Worm (Caenorhabditis elegans) whole organism, L4/young adult: ENCODE data around the gene F14H3.5.

Experiments used
- W03F9.2 ChIP-seq: fragments of 150-350 bp; optimal IDR thresholded peaks from 2 replicates; lab custom pipeline; 2014; ENCODE audit warnings: missing biosample characterization, missing genetic modification characterization
- dao-5 ChIP-seq: sonication (generic microtip); optimal IDR thresholded peaks from 2 replicates; lab custom pipeline; 2016; ENCODE audit warnings: missing genotype, missing genetic modification characterization, moderate library complexity, missing compliant biosample characterization
- him-1 ChIP-seq: sonication (generic microtip); optimal IDR thresholded peaks from 2 replicates; lab custom pipeline; 2016; ENCODE audit warnings: missing genotype, missing genetic modification reagents, missing genetic modification characterization, missing compliant biosample characterization

The F14H3.5 gene

DNA sequence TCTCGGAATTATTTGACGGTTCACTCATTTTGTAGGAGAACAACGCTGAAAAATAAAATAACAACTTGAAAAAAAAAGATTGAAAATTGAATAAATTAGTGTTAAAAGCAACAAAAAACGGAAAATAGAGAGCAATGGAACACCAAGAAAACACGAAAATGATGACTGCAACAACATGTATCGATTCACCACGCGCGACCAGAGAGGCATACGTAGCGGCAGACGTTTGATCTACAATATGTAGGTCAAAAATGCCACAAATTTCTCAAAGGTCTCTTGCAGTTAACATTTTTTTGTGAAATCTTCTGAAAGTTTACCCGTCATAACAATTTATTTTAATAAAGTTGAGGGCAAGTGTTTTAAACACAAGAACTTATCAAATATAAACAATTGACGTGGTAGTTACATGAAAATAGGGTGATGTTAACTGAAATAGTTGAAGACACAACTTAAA, at the start of gene F14H3.5:
TSS of gene F14H3.5 (minus strand) at position 51 of the 454 bp plus-strand sequence.
- no peak for TF ChIP-seq W03F9.2 (tag; lab: Kevin White, UChicago)
- TF ChIP-seq dao-5 (tag; lab: Kevin White, UChicago) = no peak
- TF ChIP-seq him-1 (tag; lab: Kevin White, UChicago) = no peak

DNA sequence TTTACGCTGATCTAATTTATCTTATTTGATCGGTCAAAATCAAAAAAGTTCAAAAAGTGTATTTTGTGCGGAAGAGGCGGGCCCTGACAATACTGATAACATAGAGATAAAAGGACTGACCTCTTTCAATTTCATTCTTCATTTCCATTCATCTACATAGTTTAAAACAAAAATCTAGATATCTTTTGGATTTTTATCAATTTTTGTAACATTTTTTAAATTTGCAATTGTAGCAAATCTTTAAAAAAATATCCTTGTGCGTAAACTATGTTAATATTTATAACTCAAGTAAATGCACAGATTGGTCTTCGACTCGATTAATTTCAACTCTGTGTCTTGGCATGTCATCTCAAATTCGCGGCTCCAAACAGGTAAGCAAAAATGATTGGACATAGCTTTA, 46.7 kb upstream of the F14H3.5 start, which contains the start of gene argk-1:
TSS of gene argk-1 (plus strand) at position 301 of the 400 bp plus-strand sequence.
- TF ChIP-seq W03F9.2 (tag; lab: Kevin White, UChicago) (no peak), him-1 (tag; lab: Kevin White, UChicago) (no peak), dao-5 (tag; lab: Kevin White, UChicago) (no peak)

DNA sequence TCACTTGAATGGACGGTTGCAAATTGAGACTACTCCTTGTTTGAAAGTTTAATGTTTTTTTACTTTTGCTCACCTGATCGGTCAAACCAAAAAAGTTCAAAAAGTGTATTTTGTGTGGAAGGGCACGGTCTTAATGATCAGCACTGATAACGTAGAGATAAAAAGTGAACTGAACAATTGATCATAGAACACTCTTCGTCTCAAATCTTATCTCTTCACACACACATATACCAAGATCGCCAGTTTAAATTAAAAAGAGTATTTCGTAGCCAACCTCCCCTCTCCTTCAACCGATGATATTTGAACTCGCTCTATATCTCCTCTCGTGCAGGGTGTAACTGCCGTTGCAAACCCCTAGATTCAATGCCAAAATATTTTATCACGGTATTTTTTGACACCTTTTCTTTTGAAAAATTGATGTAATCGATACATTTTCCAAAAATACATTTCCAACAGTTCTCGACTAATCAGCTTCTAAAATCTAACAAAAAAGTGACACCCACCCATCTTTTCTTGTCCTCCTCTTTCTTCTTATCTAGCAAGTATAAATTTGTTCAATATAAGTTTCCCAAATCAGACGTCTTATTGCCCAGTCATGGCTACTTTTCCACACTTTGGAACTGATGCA, 43.4 kb upstream of the F14H3.5 start, which contains the start of gene cth-1:
TSS of gene cth-1 (plus strand) at position 578 of the 628 bp plus-strand sequence.
- TF ChIP-seq him-1 (tag; lab: Kevin White, UChicago) = no peak
- TF ChIP-seq W03F9.2 (tag; lab: Kevin White, UChicago) = no peak
- no peak for TF ChIP-seq dao-5 (tag; lab: Kevin White, UChicago)

DNA sequence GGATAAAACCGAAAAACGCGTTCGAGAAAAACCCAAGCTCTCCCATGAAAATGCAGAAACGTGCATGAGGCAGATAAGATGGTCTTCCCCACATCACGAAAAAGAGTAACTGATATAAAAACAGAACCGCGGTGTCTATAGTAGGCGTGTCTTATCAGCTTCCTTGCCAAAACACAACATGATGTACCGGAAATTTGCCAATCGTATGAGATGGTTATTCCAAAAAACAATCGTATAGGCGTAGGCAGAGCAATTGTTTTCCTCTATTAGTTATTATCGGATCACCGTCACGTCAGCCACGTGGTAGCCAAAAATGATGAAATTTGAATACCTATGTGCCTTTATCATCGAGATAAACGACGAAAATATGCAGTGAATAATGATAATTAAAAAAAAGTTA, 42.6 kb upstream of the F14H3.5 start, which contains the start of gene str-7:
TSS of gene str-7 (minus strand) at position 101 of the 400 bp plus-strand sequence.
- TF ChIP-seq dao-5 (tag; lab: Kevin White, UChicago) (no peak), W03F9.2 (tag; lab: Kevin White, UChicago) (no peak), him-1 (tag; lab: Kevin White, UChicago) (no peak)

DNA sequence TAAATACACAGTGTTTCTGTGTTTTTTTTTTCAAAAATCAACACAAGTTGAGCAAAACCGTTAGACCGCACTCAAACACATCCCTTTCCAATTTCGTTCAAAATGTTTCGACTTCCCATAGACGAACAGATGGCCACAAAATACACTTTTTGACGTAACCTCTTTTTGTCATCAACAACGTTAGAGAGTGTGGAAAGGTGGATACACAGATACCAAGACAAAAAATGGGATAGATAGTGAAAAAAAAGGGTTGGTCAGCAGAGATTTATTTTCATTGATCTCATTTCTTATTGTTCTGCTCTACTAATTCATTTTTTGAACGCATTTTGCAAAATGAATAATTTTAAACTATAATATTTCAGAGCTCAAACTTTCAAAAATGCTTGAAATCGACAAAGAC, 38.0 kb upstream of the F14H3.5 start:
- TF ChIP-seq him-1 (tag; lab: Kevin White, UChicago) = no peak
- TF ChIP-seq dao-5 (tag; lab: Kevin White, UChicago) = no peak
- no peak for TF ChIP-seq W03F9.2 (tag; lab: Kevin White, UChicago)

DNA sequence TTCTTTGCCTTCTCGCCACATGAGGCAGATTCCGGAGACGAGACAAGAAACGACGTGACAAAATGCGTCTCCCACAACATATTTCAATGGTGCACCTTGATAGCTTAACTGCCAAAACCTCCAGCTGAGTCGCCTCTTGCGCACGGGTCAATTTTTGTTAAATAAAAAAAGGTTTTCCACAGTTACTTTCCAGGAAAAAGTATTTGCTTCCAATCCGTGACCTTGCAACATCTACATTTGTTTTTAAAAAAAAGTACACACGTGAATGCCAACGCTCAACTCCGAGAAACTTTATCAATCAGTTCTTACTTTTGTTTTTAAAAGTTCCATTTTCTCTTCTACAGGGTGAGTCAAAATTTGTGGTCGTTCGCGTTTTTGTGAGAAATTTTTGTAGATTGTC, 37.4 kb upstream of the F14H3.5 start, which contains the start of gene F22B8.7:
TSS of gene F22B8.7 (plus strand) at position 301 of the 400 bp plus-strand sequence.
- no peak for TF ChIP-seq him-1 (tag; lab: Kevin White, UChicago)
- TF ChIP-seq W03F9.2 (tag; lab: Kevin White, UChicago) = no peak
- no peak for TF ChIP-seq dao-5 (tag; lab: Kevin White, UChicago)

DNA sequence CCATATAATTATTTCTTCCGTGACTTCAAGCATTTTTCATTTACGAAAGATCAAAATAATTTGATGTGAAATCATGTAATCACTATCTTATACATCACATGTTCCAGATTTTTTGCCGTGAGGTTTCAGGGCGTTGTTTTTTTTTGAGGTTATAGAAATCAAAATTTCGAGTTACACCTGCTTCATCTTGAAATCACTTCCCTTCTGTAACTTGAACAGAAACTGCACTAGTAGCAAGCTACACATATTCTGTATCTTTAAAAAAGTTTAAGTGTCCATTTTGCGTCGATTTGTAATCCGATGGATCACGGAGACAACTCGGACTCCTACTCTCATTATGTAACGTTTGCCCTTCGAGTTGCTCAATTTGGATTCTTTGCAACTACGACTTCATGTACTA, 33.8 kb upstream of the F14H3.5 start, which contains the start of gene F22B8.3:
TSS of gene F22B8.3 (plus strand) at position 301 of the 400 bp plus-strand sequence.
- TF ChIP-seq him-1 (tag; lab: Kevin White, UChicago) = no peak
- no peak for TF ChIP-seq W03F9.2 (tag; lab: Kevin White, UChicago)
- TF ChIP-seq dao-5 (tag; lab: Kevin White, UChicago) = no peak

DNA sequence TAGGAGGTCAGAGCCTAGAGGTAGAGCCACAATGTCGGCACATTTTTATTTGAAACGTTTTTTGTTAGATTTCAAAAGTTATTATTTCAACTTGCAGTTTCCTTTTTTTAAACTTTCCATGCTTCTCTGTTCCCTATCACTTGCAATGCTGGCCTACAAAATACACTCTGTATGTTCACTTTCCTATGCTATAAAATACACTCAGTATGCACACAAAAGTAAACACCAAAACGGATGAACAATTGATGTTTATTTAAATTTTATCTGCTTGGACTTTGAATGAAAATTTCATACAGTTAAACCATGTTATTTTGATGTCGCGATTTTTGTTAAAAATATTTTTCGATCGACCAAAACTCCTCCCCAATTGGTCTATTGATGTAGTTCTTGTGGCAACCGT, 23.8 kb upstream of the F14H3.5 start:
- no peak for TF ChIP-seq him-1 (tag; lab: Kevin White, UChicago)
- TF ChIP-seq W03F9.2 (tag; lab: Kevin White, UChicago) = no peak
- no peak for TF ChIP-seq dao-5 (tag; lab: Kevin White, UChicago)

DNA sequence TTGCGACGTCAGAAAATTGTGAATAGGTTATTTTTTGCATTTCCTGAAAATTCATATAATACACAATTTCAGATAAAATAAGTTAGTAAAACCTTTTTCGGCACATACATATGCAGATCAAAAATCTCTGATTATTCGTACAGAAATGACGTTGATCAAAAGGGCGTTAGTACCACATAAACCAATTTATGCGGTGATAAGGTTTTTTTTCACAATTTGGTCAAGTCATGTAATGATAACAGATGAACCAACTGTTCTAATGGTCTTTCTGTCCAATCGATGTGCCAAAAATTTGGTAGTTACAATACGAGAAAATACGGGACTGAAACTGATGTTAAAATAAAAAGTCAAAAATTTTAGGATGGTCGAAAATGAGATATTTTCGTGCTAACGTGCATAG, 23.2 kb upstream of the F14H3.5 start:
- TF ChIP-seq him-1 (tag; lab: Kevin White, UChicago) (no peak), dao-5 (tag; lab: Kevin White, UChicago) (no peak), W03F9.2 (tag; lab: Kevin White, UChicago) (no peak)

DNA sequence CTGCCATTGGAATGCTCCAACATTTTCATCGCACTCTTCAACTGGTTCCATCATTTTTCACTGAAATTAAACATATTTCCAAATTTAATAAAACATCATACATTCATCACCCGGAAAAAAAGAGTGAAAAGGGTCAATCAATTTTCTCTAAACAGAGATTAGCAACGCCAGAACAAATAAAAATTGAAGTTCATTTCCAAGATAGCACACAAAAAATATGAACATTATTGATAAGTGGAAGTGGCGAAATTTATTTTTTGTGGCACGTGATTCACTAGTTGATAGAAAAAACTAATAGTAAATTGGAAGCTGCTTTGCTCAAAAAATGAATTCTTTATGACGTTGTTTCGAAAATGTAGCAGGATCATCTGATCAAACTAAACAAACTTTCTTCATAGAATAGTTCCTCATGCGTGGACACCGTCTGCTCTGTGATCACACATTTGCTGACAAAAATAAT, 18.4 kb upstream of the F14H3.5 start, which contains the start of the genes F14H3.12 and srj-29:
TSS of gene F14H3.12 (minus strand) at position 74 of the 460 bp plus-strand sequence.
TSS of gene srj-29 (plus strand) at position 410 of the 460 bp plus-strand sequence.
- TF ChIP-seq dao-5 (tag; lab: Kevin White, UChicago) (no peak), W03F9.2 (tag; lab: Kevin White, UChicago) (no peak)

DNA sequence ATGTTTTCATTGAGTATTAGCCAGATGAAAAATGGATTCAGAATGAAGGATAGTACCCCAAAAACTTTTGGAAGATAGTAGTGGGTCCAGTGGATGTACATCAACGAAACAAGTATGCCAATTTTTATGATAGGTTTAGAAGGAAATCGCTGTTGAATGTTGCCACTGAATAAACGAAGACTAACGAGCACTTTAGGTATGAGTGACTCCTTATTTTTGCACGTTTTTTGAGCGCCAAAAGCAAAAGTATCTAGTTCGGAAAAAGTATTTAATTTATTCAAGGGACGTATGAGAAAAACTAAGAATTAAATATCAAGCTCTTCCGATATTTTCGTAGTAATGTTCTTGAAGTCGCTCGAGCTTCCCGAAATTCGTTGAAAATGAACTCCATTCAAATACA, 17.0 kb upstream of the F14H3.5 start, which contains the start of gene srj-10:
TSS of gene srj-10 (minus strand) at position 101 of the 400 bp plus-strand sequence.
- TF ChIP-seq W03F9.2 (tag; lab: Kevin White, UChicago) (no peak), him-1 (tag; lab: Kevin White, UChicago) (no peak), dao-5 (tag; lab: Kevin White, UChicago) (no peak)

DNA sequence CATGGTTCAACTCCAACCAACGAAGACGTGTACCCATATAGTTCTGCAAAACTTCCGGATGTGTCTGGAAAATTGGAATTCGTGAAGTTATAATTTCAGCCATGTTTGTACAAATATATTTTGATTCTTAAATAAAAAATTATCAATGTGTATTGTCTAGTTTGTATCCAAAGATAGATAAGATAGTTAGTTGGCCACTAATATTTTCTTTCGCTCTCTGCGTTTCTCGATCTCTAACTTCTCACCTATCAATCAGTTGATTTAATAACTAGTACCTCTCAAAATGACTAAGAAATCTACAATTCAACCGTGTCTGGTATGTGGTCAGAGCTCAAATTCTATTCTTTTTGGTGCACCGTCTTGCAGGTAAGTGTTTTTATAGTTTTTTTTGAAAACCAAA, 14.3 kb upstream of the F14H3.5 start, which contains the start of gene nhr-176:
TSS of gene nhr-176 (plus strand) at position 159 of the 400 bp plus-strand sequence.
- TF ChIP-seq him-1 (tag; lab: Kevin White, UChicago) = no peak
- TF ChIP-seq dao-5 (tag; lab: Kevin White, UChicago) = no peak
- TF ChIP-seq W03F9.2 (tag; lab: Kevin White, UChicago) = no peak

DNA sequence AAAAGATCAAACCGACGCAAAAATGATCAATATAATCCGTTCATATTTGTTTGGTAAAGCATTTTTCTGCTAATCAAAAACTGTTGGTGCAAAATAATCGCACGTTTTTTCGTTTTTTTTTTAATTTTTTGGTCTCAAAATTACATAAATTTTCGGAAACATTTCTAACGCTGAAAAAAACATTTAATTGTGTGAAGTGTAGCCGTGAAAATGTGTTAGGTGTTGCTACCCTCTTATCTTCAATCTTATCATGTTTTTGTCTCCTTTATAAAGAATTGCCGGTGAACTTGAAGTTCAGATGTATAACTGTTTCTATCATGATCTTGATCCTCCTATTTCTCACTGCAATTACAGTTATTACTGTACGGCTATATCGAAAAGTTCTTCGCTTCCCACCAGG, 12.1 kb upstream of the F14H3.5 start, which contains the start of gene cyp-35D1:
TSS of gene cyp-35D1 (plus strand) at position 301 of the 400 bp plus-strand sequence.
- TF ChIP-seq dao-5 (tag; lab: Kevin White, UChicago) = no peak
- no peak for TF ChIP-seq W03F9.2 (tag; lab: Kevin White, UChicago)
- no peak for TF ChIP-seq him-1 (tag; lab: Kevin White, UChicago)
